Fruit fly (Drosophila melanogaster): ENCODE data around the gene CG15353.
A peak's percentile ranks its signal among the peaks of the same experiment; 100 is the strongest.

Gene CG15353

dm6 chr2L:1986343-1987280 is 20.4 kb downstream of the CG15353 start:
- TF ChIP-seq Myc (optimal IDR thresholded peaks at IDR 0.05) (no peak), jim (GFP tag; optimal IDR thresholded peaks at IDR 0.05) (no peak), Dfd (GFP tag; optimal IDR thresholded peaks at IDR 0.05) (no peak), OdsH (GFP tag; optimal IDR thresholded peaks at IDR 0.05) (peak; percentile 67), rgr (GFP tag; optimal IDR thresholded peaks at IDR 0.05) (peak; percentile 70), N (GFP tag; optimal IDR thresholded peaks at IDR 0.05) (no peak), sage (GFP tag; optimal IDR thresholded peaks at IDR 0.05) (no peak), brk (GFP tag; optimal IDR thresholded peaks at IDR 0.05) (no peak), sv (GFP tag; optimal IDR thresholded peaks at IDR 0.05) (peak; percentile 34), br (GFP tag; optimal IDR thresholded peaks at IDR 0.05) (peak; percentile 74), GATAd (GFP tag; optimal IDR thresholded peaks at IDR 0.05) (no peak), dl (GFP tag; optimal IDR thresholded peaks at IDR 0.05; ENCODE audit: insufficient read depth in 1 of 2, partially characterized antibody in 2 of 2) (no peak), psq (GFP tag; optimal IDR thresholded peaks at IDR 0.05) (peak; percentile 16), Hr83 (GFP tag; optimal IDR thresholded peaks at IDR 0.05; ENCODE audit: poor library complexity, severe bottlenecking) (peak; percentile 63), dmrt93B (GFP tag; optimal IDR thresholded peaks at IDR 0.05) (peak; percentile 19), fru (GFP tag; optimal IDR thresholded peaks at IDR 0.05) (peak; percentile 78), Mio (GFP tag; optimal IDR thresholded peaks at IDR 0.05) (peak; percentile 62), foxo (GFP tag; optimal IDR thresholded peaks at IDR 0.05) (peak in 1 of 2 experiments; percentile 78), CG9705 (GFP tag; optimal IDR thresholded peaks at IDR 0.05) (peak; percentile 27), CrebA (GFP tag; optimal IDR thresholded peaks at IDR 0.05; ENCODE audit: borderline replicate concordance) (no peak), pan (optimal IDR thresholded peaks at IDR 0.05) (no peak), Hr78 (GFP tag; optimal IDR thresholded peaks at IDR 0.05) (no peak), Sp1 (GFP tag; optimal IDR thresholded peaks at IDR 0.05) (peak; percentile 69), CG32264 (GFP tag; optimal IDR thresholded peaks at IDR 0.05) (no peak), Rel (GFP tag; optimal IDR thresholded peaks at IDR 0.05) (no peak), Rel (tag; optimal IDR thresholded peaks at IDR 0.05) (peak; percentile 61), tai (GFP tag; optimal IDR thresholded peaks at IDR 0.05) (no peak), HLH106 (tag; optimal IDR thresholded peaks at IDR 0.05) (peak; percentile 61), Vsx2 (GFP tag; optimal IDR thresholded peaks at IDR 0.05; ENCODE audit: partially characterized antibody) (no peak), ey (GFP tag; optimal IDR thresholded peaks at IDR 0.05) (peak; percentile 59), Abd-B (GFP tag; optimal IDR thresholded peaks at IDR 0.05) (no peak), h (GFP tag; optimal IDR thresholded peaks at IDR 0.05) (peak; percentile 79), woc (GFP tag; optimal IDR thresholded peaks at IDR 0.05) (peak; percentile 72), Jra (GFP tag; optimal IDR thresholded peaks at IDR 0.05) (no peak), dsf (GFP tag; optimal IDR thresholded peaks at IDR 0.05; ENCODE audit: borderline replicate concordance) (no peak), Dif (GFP tag; optimal IDR thresholded peaks at IDR 0.05; ENCODE audit: partially characterized antibody) (no peak), lola (GFP tag; optimal IDR thresholded peaks at IDR 0.05) (no peak), usp (GFP tag; optimal IDR thresholded peaks at IDR 0.05) (no peak), Hnf4 (GFP tag; optimal IDR thresholded peaks at IDR 0.05) (no peak)

dm6 chr2L:1981726-1982367 is 25.1 kb downstream of the CG15353 start, which contains the start of gene CG7289:
Gene CG7289 (plus strand): TSS chr2L:1982217.
- no peak for TF ChIP-seq Abd-B (GFP tag; optimal IDR thresholded peaks at IDR 0.05)
- no peak for TF ChIP-seq dmrt93B (GFP tag; optimal IDR thresholded peaks at IDR 0.05)
- TF ChIP-seq dsf (GFP tag; optimal IDR thresholded peaks at IDR 0.05; ENCODE audit: borderline replicate concordance): no peak
- TF ChIP-seq GATAd (GFP tag; optimal IDR thresholded peaks at IDR 0.05): no peak
- TF ChIP-seq ey (GFP tag; optimal IDR thresholded peaks at IDR 0.05): no peak
- no peak for TF ChIP-seq CrebA (GFP tag; optimal IDR thresholded peaks at IDR 0.05; ENCODE audit: borderline replicate concordance)
- no peak for TF ChIP-seq brk (GFP tag; optimal IDR thresholded peaks at IDR 0.05)
- TF ChIP-seq Dif (GFP tag; optimal IDR thresholded peaks at IDR 0.05; ENCODE audit: partially characterized antibody): no peak
- TF ChIP-seq CG32264 (GFP tag; optimal IDR thresholded peaks at IDR 0.05): no peak
- no peak for TF ChIP-seq CG9705 (GFP tag; optimal IDR thresholded peaks at IDR 0.05)
- TF ChIP-seq Mio (GFP tag; optimal IDR thresholded peaks at IDR 0.05): no peak
- TF ChIP-seq pan (optimal IDR thresholded peaks at IDR 0.05): no peak
- TF ChIP-seq HLH106 (tag; optimal IDR thresholded peaks at IDR 0.05): no peak
- TF ChIP-seq sv (GFP tag; optimal IDR thresholded peaks at IDR 0.05): peak; percentile 3
- no peak for TF ChIP-seq Vsx2 (GFP tag; optimal IDR thresholded peaks at IDR 0.05; ENCODE audit: partially characterized antibody)
- no peak for TF ChIP-seq fru (GFP tag; optimal IDR thresholded peaks at IDR 0.05)
- TF ChIP-seq Dfd (GFP tag; optimal IDR thresholded peaks at IDR 0.05): no peak
- TF ChIP-seq OdsH (GFP tag; optimal IDR thresholded peaks at IDR 0.05): no peak
- TF ChIP-seq h (GFP tag; optimal IDR thresholded peaks at IDR 0.05): peak; percentile 18
- no peak for TF ChIP-seq Hnf4 (GFP tag; optimal IDR thresholded peaks at IDR 0.05)
- TF ChIP-seq psq (GFP tag; optimal IDR thresholded peaks at IDR 0.05): no peak
- no peak for TF ChIP-seq Jra (GFP tag; optimal IDR thresholded peaks at IDR 0.05)
- TF ChIP-seq Hr83 (GFP tag; optimal IDR thresholded peaks at IDR 0.05; ENCODE audit: poor library complexity, severe bottlenecking): peak; percentile 39
- TF ChIP-seq br (GFP tag; optimal IDR thresholded peaks at IDR 0.05): peak; percentile 16
- TF ChIP-seq Rel (GFP tag; optimal IDR thresholded peaks at IDR 0.05): no peak
- peak; percentile 68 for TF ChIP-seq Rel (tag; optimal IDR thresholded peaks at IDR 0.05)
- no peak for TF ChIP-seq dl (GFP tag; optimal IDR thresholded peaks at IDR 0.05; ENCODE audit: insufficient read depth in 1 of 2, partially characterized antibody in 2 of 2)
- TF ChIP-seq usp (GFP tag; optimal IDR thresholded peaks at IDR 0.05): no peak
- no peak for TF ChIP-seq tai (GFP tag; optimal IDR thresholded peaks at IDR 0.05)
- no peak for TF ChIP-seq Hr78 (GFP tag; optimal IDR thresholded peaks at IDR 0.05)
- no peak for TF ChIP-seq Sp1 (GFP tag; optimal IDR thresholded peaks at IDR 0.05)
- peak; percentile 15 for TF ChIP-seq rgr (GFP tag; optimal IDR thresholded peaks at IDR 0.05)
- no peak for TF ChIP-seq woc (GFP tag; optimal IDR thresholded peaks at IDR 0.05)
- TF ChIP-seq foxo (GFP tag; optimal IDR thresholded peaks at IDR 0.05): peak in 1 of 2 experiments; percentile 33
- no peak for TF ChIP-seq N (GFP tag; optimal IDR thresholded peaks at IDR 0.05)
- TF ChIP-seq Myc (optimal IDR thresholded peaks at IDR 0.05): no peak
- TF ChIP-seq lola (GFP tag; optimal IDR thresholded peaks at IDR 0.05): no peak
- TF ChIP-seq jim (GFP tag; optimal IDR thresholded peaks at IDR 0.05): no peak
- peak; percentile 32 for TF ChIP-seq sage (GFP tag; optimal IDR thresholded peaks at IDR 0.05)

Measured in whole organism, wandering third instar larva.